Fruit fly (Drosophila melanogaster) whole organism, embryonic: ENCODE data around the gene Pvf1.

Source experiments
- Adf1 ChIP-seq: fragments of 200-800 bp; sonication (Bioruptor generic); IDR thresholded peaks from 2 replicates; pipeline ENCODE4 v1.3.6; 2022; ENCODE audit warnings: missing biosample characterization, missing genetic modification characterization
- Bdp1 ChIP-seq: fragments of 200-800 bp; sonication (Bioruptor generic); optimal IDR thresholded peaks from 3 replicates; lab custom pipeline; 2016; ENCODE audit warnings: missing biosample characterization, missing genetic modification characterization
- CG10321 ChIP-seq: fragments of 200-800 bp; sonication (Bioruptor generic); IDR thresholded peaks from 2 replicates; pipeline ENCODE4 v1.3.6; 2022; ENCODE audit warnings: missing biosample characterization, missing genetic modification characterization
- CG12744 ChIP-seq: fragments of 200-800 bp; sonication (Bioruptor generic); optimal IDR thresholded peaks from 2 replicates; lab custom pipeline; 2016; ENCODE audit warnings: missing biosample characterization, missing genetic modification characterization
- CG15479 ChIP-seq: fragments of 200-800 bp; sonication (Bioruptor generic); optimal IDR thresholded peaks from 3 replicates; lab custom pipeline; 2019; ENCODE audit warnings: missing biosample characterization, mild to moderate bottlenecking, missing genetic modification characterization, moderate library complexity
- CG15696 ChIP-seq: fragments of 200-800 bp; sonication (Bioruptor generic); optimal IDR thresholded peaks from 2 replicates; lab custom pipeline; 2019; ENCODE audit warnings: missing biosample characterization, mild to moderate bottlenecking, missing genetic modification characterization, moderate library complexity
- CG1603 ChIP-seq: fragments of 200-800 bp; sonication (Bioruptor generic); optimal IDR thresholded peaks from 2 replicates; lab custom pipeline; 2019; ENCODE audit warnings: missing biosample characterization, mild to moderate bottlenecking, missing genetic modification characterization, moderate library complexity
- CG17385 ChIP-seq: fragments of 200-800 bp; sonication (Bioruptor generic); optimal IDR thresholded peaks from 3 replicates; lab custom pipeline; 2018; ENCODE audit warnings: missing biosample characterization, mild to moderate bottlenecking, missing genetic modification characterization
- CG17568 ChIP-seq: fragments of 200-800 bp; sonication (Bioruptor generic); optimal IDR thresholded peaks from 2 replicates; lab custom pipeline; 2018; ENCODE audit warnings: missing biosample characterization, mild to moderate bottlenecking, missing genetic modification characterization, moderate library complexity
- CG31441 ChIP-seq: fragments of 200-800 bp; sonication (Bioruptor generic); IDR thresholded peaks from 2 replicates; pipeline ENCODE4 v1.3.6; 2022; ENCODE audit warnings: missing biosample characterization, missing genetic modification characterization
- CG3163 ChIP-seq: fragments of 200-800 bp; sonication (Bioruptor generic); optimal IDR thresholded peaks from 3 replicates; lab custom pipeline; 2016; ENCODE audit warnings: missing biosample characterization, missing genetic modification characterization
- CG4360 ChIP-seq: fragments of 200-800 bp; sonication (Bioruptor generic); IDR thresholded peaks from 2 replicates; pipeline ENCODE4 v1.3.6; 2022; ENCODE audit warnings: missing biosample characterization, missing genetic modification characterization
- CG9817 ChIP-seq: fragments of 200-800 bp; sonication (Bioruptor generic); optimal IDR thresholded peaks from 2 replicates; lab custom pipeline; 2018; ENCODE audit warnings: missing biosample characterization, mild to moderate bottlenecking, missing genetic modification characterization, moderate library complexity
- Dll ChIP-seq: fragments of 200-800 bp; sonication (Bioruptor generic); IDR thresholded peaks from 4 replicates; pipeline ENCODE4 v1.3.6; 2022; ENCODE audit warnings: missing biosample characterization, missing genetic modification characterization; ENCODE audit not compliant: partially characterized antibody
- Gug ChIP-seq: fragments of 200-800 bp; sonication (Bioruptor generic); IDR thresholded peaks from 4 replicates; pipeline ENCODE4 v1.3.6; 2022; ENCODE audit warnings: missing biosample characterization, missing genetic modification characterization
- HLH54F ChIP-seq: fragments of 200-800 bp; sonication (Bioruptor generic); optimal IDR thresholded peaks from 3 replicates; lab custom pipeline; 2016; ENCODE audit warnings: missing biosample characterization, missing genetic modification characterization
- Hey ChIP-seq: fragments of 200-800 bp; sonication (Bioruptor generic); optimal IDR thresholded peaks from 3 replicates; lab custom pipeline; 2018; ENCODE audit warnings: missing biosample characterization, mild to moderate bottlenecking, missing genetic modification characterization
- Hr51 ChIP-seq, 2 experiments: fragments of 200-800 bp; sonication (Bioruptor generic); optimal IDR thresholded peaks; 2 replicates in 1 of 2; 3 replicates in 1 of 2; lab custom pipeline; 2016 to 2018; ENCODE audit warnings: missing biosample characterization in 2 of 2, missing genetic modification characterization in 2 of 2, mild to moderate bottlenecking in 1 of 2, moderate library complexity in 1 of 2
- NC2α ChIP-seq: fragments of 200-800 bp; sonication (Bioruptor generic); optimal IDR thresholded peaks from 2 replicates; lab custom pipeline; 2016; ENCODE audit warnings: missing biosample characterization, missing genetic modification characterization
- Sry-δ ChIP-seq: fragments of 200-800 bp; sonication (Bioruptor generic); optimal IDR thresholded peaks from 2 replicates; lab custom pipeline; 2016; ENCODE audit warnings: missing biosample characterization, missing genetic modification characterization
- Trl ChIP-seq, 3 experiments: fragments of >200 bp in 2 of 3; fragments of 200-800 bp in 1 of 3; sonication (Bioruptor generic) in 1 of 3; optimal IDR thresholded peaks; 2 replicates in 1 of 3; 3 replicates in 2 of 3; lab custom pipeline; 2016 to 2017; ENCODE audit warnings: missing biosample characterization in 1 of 3, missing genetic modification characterization in 1 of 3
- YL-1 ChIP-seq: fragments of 200-800 bp; sonication (Bioruptor generic); optimal IDR thresholded peaks from 3 replicates; lab custom pipeline; 2017; ENCODE audit warnings: missing biosample characterization, mild to moderate bottlenecking, missing genetic modification characterization
- ara ChIP-seq: fragments of 200-800 bp; sonication (Bioruptor generic); IDR thresholded peaks from 2 replicates; pipeline ENCODE4 v1.3.6; 2022; ENCODE audit warnings: missing biosample characterization, missing genetic modification characterization
- bab2 ChIP-seq: fragments of 200-800 bp; sonication (Bioruptor generic); optimal IDR thresholded peaks from 2 replicates; lab custom pipeline; 2016; ENCODE audit warnings: missing biosample characterization, missing genetic modification characterization
- bsh ChIP-seq, 2 experiments: fragments of 200-800 bp; sonication (Bioruptor generic); optimal IDR thresholded peaks; 2 replicates each; lab custom pipeline; 2017 to 2018; ENCODE audit warnings: mild to moderate bottlenecking in 2 of 2, missing biosample characterization in 2 of 2, missing genetic modification characterization in 2 of 2, moderate library complexity in 1 of 2
- crol ChIP-seq: fragments of 200-800 bp; sonication (Bioruptor generic); IDR thresholded peaks from 2 replicates; pipeline ENCODE4 v1.3.6; 2022; ENCODE audit warnings: missing biosample characterization, missing genetic modification characterization
- en ChIP-seq: fragments of 200-800 bp; sonication (Bioruptor generic); optimal IDR thresholded peaks from 2 replicates; lab custom pipeline; 2016; ENCODE audit warnings: missing biosample characterization, missing genetic modification characterization
- gt ChIP-seq: fragments of 200-800 bp; sonication (Bioruptor generic); IDR thresholded peaks from 2 replicates; pipeline ENCODE4 v1.3.6; 2022; ENCODE audit warnings: missing biosample characterization, missing genetic modification characterization
- ind ChIP-seq: fragments of 200-800 bp; sonication (Bioruptor generic); optimal IDR thresholded peaks from 3 replicates; lab custom pipeline; 2016; ENCODE audit warnings: missing biosample characterization, missing genetic modification characterization
- inv ChIP-seq: fragments of 200-800 bp; sonication (Bioruptor generic); IDR thresholded peaks from 2 replicates; pipeline ENCODE4 v1.3.6; 2022; ENCODE audit warnings: missing biosample characterization, missing genetic modification characterization; ENCODE audit not compliant: partially characterized antibody
- lilli ChIP-seq: fragments of 200-800 bp; sonication (Bioruptor generic); optimal IDR thresholded peaks from 3 replicates; lab custom pipeline; 2016; ENCODE audit warnings: missing biosample characterization, missing genetic modification characterization
- pho ChIP-seq: fragments of 200-800 bp; sonication (Bioruptor generic); optimal IDR thresholded peaks from 2 replicates; lab custom pipeline; 2016; ENCODE audit warnings: missing biosample characterization, missing genetic modification characterization
- pita ChIP-seq: fragments of 200-800 bp; sonication (Bioruptor generic); optimal IDR thresholded peaks from 2 replicates; lab custom pipeline; 2017; ENCODE audit warnings: missing biosample characterization, mild to moderate bottlenecking, missing genetic modification characterization
- pros ChIP-seq: fragments of 200-800 bp; sonication (Bioruptor generic); optimal IDR thresholded peaks from 3 replicates; lab custom pipeline; 2019; ENCODE audit warnings: missing biosample characterization, mild to moderate bottlenecking, missing genetic modification characterization, moderate library complexity
- sug ChIP-seq: fragments of 200-800 bp; optimal IDR thresholded peaks from 2 replicates; lab custom pipeline; 2019; ENCODE audit warnings: missing biosample characterization, mild to moderate bottlenecking, missing genetic modification characterization, moderate library complexity
- vvl ChIP-seq: fragments of 200-800 bp; sonication (Bioruptor generic); IDR thresholded peaks from 2 replicates; pipeline ENCODE4 v1.3.6; 2022; ENCODE audit warnings: missing biosample characterization, missing genetic modification characterization
- z ChIP-seq: fragments of 200-800 bp; sonication (Bioruptor generic); IDR thresholded peaks from 3 replicates; pipeline ENCODE4 v1.3.6; 2022; ENCODE audit warnings: missing biosample characterization, missing genetic modification characterization
- zf30C ChIP-seq: fragments of 200-800 bp; sonication (Bioruptor generic); optimal IDR thresholded peaks from 3 replicates; lab custom pipeline; 2018; ENCODE audit warnings: missing biosample characterization, mild to moderate bottlenecking, missing genetic modification characterization

Gene Pvf1

DNA sequence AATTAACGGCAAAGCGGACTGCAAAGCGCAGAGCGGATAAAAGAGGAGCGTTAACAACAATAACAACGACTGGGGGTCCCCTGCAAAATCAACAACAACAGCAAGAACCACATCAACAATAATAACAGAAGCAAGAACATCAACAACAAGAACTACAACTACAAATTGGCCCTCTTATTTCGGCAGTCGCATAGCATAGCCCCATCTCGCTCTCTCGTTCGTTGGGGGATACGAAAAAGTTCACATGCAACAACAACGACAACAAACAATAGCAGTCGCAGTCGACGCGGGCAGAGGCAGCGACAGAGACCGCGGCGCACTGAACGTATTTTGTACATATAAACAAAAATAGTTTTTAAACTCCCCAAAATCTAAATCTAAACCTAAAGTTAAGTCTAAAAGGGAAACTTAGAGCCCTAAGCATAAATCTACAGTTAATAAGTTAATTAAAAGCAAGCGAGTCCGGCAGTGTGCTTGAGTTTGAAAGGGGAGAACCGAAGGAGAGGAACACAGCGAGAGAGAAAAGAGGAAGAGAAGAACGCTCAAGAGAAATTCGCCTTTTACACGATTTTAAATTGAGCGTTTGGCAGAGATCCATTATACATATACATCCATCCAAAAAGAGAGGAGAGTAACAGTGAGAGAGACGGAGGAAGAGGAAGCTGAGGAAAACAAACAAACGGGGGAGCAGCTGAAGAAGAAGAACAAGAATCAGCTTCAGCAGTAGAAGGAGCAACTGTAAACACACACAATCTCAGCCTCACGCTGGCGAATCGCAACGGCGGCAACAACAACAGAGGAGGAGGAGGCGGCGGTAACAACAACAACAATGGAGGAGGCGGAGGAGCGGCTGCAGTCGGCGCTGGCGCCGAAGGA is 32.2 kb downstream of the Pvf1 start:
- TF ChIP-seq Dll (GFP tag; lab: Robert Waterston, UW): 0 out of 4 replicates have a peak, but pooled peaks have one; percentile 17
- no peak for TF ChIP-seq CG12744 (GFP tag; lab: Kevin White, UChicago)
- TF ChIP-seq en (GFP tag; lab: Kevin White, UChicago): no peak
- TF ChIP-seq gt (GFP tag; lab: Robert Waterston, UW): no peak
- peak; percentile 28 for TF ChIP-seq pros
- TF ChIP-seq CG10321: 0 out of 2 replicates have a peak, but pooled peaks have one; percentile 15
- TF ChIP-seq bsh (GFP tag; optimal IDR thresholded peaks at IDR 0.05; lab: Kevin White, UChicago): no peak
- peak; percentile 30 for TF ChIP-seq Hey
- no peak for TF ChIP-seq pho
- no peak for TF ChIP-seq CG15696
- peak; percentile 32 for TF ChIP-seq sug (tag; lab: Kevin White, UChicago)
- no peak for TF ChIP-seq Sry-δ (GFP tag; lab: Kevin White, UChicago)
- TF ChIP-seq ara (GFP tag; lab: Robert Waterston, UW): no peak
- TF ChIP-seq Adf1 (GFP tag; lab: Robert Waterston, UW): peak; percentile 89
- no peak for TF ChIP-seq YL-1 (GFP tag; lab: Kevin White, UChicago)
- no peak for TF ChIP-seq CG9817 (tag; lab: Kevin White, UChicago)
- TF ChIP-seq CG1603 (tag; lab: Kevin White, UChicago): no peak
- TF ChIP-seq inv (GFP tag; lab: Robert Waterston, UW): no peak
- TF ChIP-seq HLH54F (GFP tag; lab: Kevin White, UChicago): no peak
- TF ChIP-seq Bdp1 (GFP tag; lab: Kevin White, UChicago): no peak
- peak; percentile 44 for TF ChIP-seq CG3163
- TF ChIP-seq zf30C (GFP tag; lab: Kevin White, UChicago): no peak
- TF ChIP-seq vvl (GFP tag; lab: Robert Waterston, UW): 0 out of 2 replicates have a peak, but pooled peaks have one; percentile 7
- TF ChIP-seq CG17568 (GFP tag; lab: Kevin White, UChicago): no peak
- peak; percentile 79 to 86 for TF ChIP-seq Trl (optimal IDR thresholded peaks at IDR 0.05; lab: Kevin White, UChicago)
- no peak for TF ChIP-seq Trl (GFP tag; optimal IDR thresholded peaks at IDR 0.05; lab: Kevin White, UChicago)
- TF ChIP-seq CG31441 (GFP tag; lab: Robert Waterston, UW): no peak
- TF ChIP-seq pita (GFP tag; lab: Kevin White, UChicago): no peak
- TF ChIP-seq z (GFP tag; lab: Robert Waterston, UW): peak; percentile 83
- TF ChIP-seq Gug (GFP tag; lab: Robert Waterston, UW): no peak
- no peak for TF ChIP-seq lilli (GFP tag; lab: Kevin White, UChicago)
- TF ChIP-seq NC2α (GFP tag; lab: Kevin White, UChicago): no peak
- no peak for TF ChIP-seq bab2 (GFP tag; lab: Kevin White, UChicago)
- TF ChIP-seq CG17385 (GFP tag; lab: Kevin White, UChicago): peak; percentile 91
- peak; percentile 35 for TF ChIP-seq CG15479 (GFP tag; lab: Kevin White, UChicago)
- TF ChIP-seq ind (GFP tag; lab: Kevin White, UChicago): no peak
- TF ChIP-seq Hr51 (GFP tag; optimal IDR thresholded peaks at IDR 0.05; lab: Kevin White, UChicago): no peak
- peak; percentile 97 for TF ChIP-seq CG4360 (GFP tag; lab: Robert Waterston, UW)
- TF ChIP-seq crol (GFP tag; lab: Robert Waterston, UW): peak; percentile 77
